Worm (Caenorhabditis elegans) whole organism, L3 larva: ENCODE data around the gene nhr-101.

Experiments
- R02D3.7 ChIP-seq: fragments of 150-350 bp; optimal IDR thresholded peaks from 2 replicates; lab custom pipeline; 2014; ENCODE audit warnings: missing biosample characterization, missing genetic modification characterization
- ZK546.5 ChIP-seq: sonication (generic microtip); optimal IDR thresholded peaks from 2 replicates; lab custom pipeline; 2017; ENCODE audit warnings: missing biosample characterization, missing genetic modification characterization
- aly-2 ChIP-seq: fragments of 150-350 bp; optimal IDR thresholded peaks from 2 replicates; lab custom pipeline; 2014; ENCODE audit warnings: missing biosample characterization, missing genetic modification characterization
- ama-1 ChIP-seq: fragments of 150-350 bp; optimal IDR thresholded peaks from 2 replicates; lab custom pipeline; 2018
- ceh-16 ChIP-seq: sonication (generic microtip); optimal IDR thresholded peaks from 2 replicates; lab custom pipeline; 2017; ENCODE audit warnings: missing biosample characterization, missing genetic modification characterization
- ceh-28 ChIP-seq: fragments of 150-350 bp; optimal IDR thresholded peaks from 2 replicates; lab custom pipeline; 2014; ENCODE audit warnings: missing biosample characterization, missing genetic modification reagents, missing genetic modification characterization
- ceh-82 ChIP-seq: fragments of 150-350 bp; optimal IDR thresholded peaks from 2 replicates; lab custom pipeline; 2014; ENCODE audit warnings: missing biosample characterization, missing genetic modification characterization
- ceh-9 ChIP-seq: sonication (generic microtip); optimal IDR thresholded peaks from 2 replicates; lab custom pipeline; 2018; ENCODE audit warnings: missing biosample characterization, missing genetic modification characterization
- daf-12 ChIP-seq: fragments of 150-350 bp; optimal IDR thresholded peaks from 2 replicates; lab custom pipeline; 2014; ENCODE audit warnings: missing biosample characterization, missing genetic modification reagents, missing genetic modification characterization
- egl-27 ChIP-seq: sonication (generic microtip); optimal IDR thresholded peaks from 4 replicates; lab custom pipeline; 2017; ENCODE audit warnings: missing biosample characterization, missing genetic modification reagents, missing genetic modification characterization
- egl-5 ChIP-seq: fragments of 150-350 bp; optimal IDR thresholded peaks from 2 replicates; lab custom pipeline; 2017; ENCODE audit warnings: missing biosample characterization, missing genetic modification reagents, missing genetic modification characterization, inconsistent platforms
- elt-1 ChIP-seq: fragments of 150-350 bp; optimal IDR thresholded peaks from 2 replicates; lab custom pipeline; 2014; ENCODE audit warnings: missing biosample characterization, missing genetic modification characterization
- elt-2 ChIP-seq: sonication (generic microtip); optimal IDR thresholded peaks from 2 replicates; lab custom pipeline; 2016; ENCODE audit warnings: missing genetic modification reagents, mild to moderate bottlenecking, missing genetic modification characterization, missing compliant biosample characterization
- elt-3 ChIP-seq, 3 experiments: fragments of 150-350 bp in 1 of 3; sonication (generic microtip) in 2 of 3; optimal IDR thresholded peaks; 2 replicates in 2 of 3; 4 replicates in 1 of 3; lab custom pipeline; 2014 to 2017; ENCODE audit warnings: missing biosample characterization in 3 of 3, missing genetic modification characterization in 3 of 3
- eor-1 ChIP-seq, 2 experiments: fragments of 150-350 bp; optimal IDR thresholded peaks; 2 replicates each; lab custom pipeline; 2014 to 2018; ENCODE audit warnings: missing biosample characterization in 2 of 2, missing genetic modification characterization in 2 of 2
- fkh-10 ChIP-seq: sonication (generic microtip); optimal IDR thresholded peaks from 2 replicates; lab custom pipeline; 2017; ENCODE audit warnings: missing biosample characterization, missing genetic modification reagents, missing genetic modification characterization
- fkh-2 ChIP-seq: fragments of 150-350 bp; optimal IDR thresholded peaks from 2 replicates; lab custom pipeline; 2014; ENCODE audit warnings: missing biosample characterization, missing genetic modification reagents, missing genetic modification characterization
- fos-1 ChIP-seq: fragments of 150-350 bp; optimal IDR thresholded peaks from 2 replicates; lab custom pipeline; 2014; ENCODE audit warnings: missing biosample characterization, missing genetic modification characterization
- hmg-11 ChIP-seq: sonication (generic microtip); optimal IDR thresholded peaks from 2 replicates; lab custom pipeline; 2016; ENCODE audit warnings: missing genetic modification characterization, missing compliant biosample characterization
- jun-1 ChIP-seq: fragments of 150-350 bp; optimal IDR thresholded peaks from 2 replicates; lab custom pipeline; 2014; ENCODE audit warnings: missing biosample characterization, missing genetic modification reagents, missing genetic modification characterization
- lin-15B ChIP-seq: fragments of 150-350 bp; optimal IDR thresholded peaks from 2 replicates; lab custom pipeline; 2014; ENCODE audit warnings: missing biosample characterization, missing genetic modification characterization
- lin-39 ChIP-seq: fragments of 150-350 bp; optimal IDR thresholded peaks from 2 replicates; lab custom pipeline; 2018; ENCODE audit warnings: missing biosample characterization, missing genetic modification reagents, missing genetic modification characterization
- lsy-12 ChIP-seq: sonication (generic microtip); optimal IDR thresholded peaks from 2 replicates; lab custom pipeline; 2016; ENCODE audit warnings: mild to moderate bottlenecking, missing genetic modification characterization, missing compliant biosample characterization
- mdl-1 ChIP-seq: fragments of 150-350 bp; optimal IDR thresholded peaks from 2 replicates; lab custom pipeline; 2014; ENCODE audit warnings: missing biosample characterization, missing genetic modification characterization
- mml-1 ChIP-seq: fragments of 150-350 bp; sonication (generic microtip); optimal IDR thresholded peaks from 3 replicates; lab custom pipeline; 2014; ENCODE audit warnings: missing biosample characterization, missing genetic modification characterization
- nfya-1 ChIP-seq: sonication (generic microtip); optimal IDR thresholded peaks from 2 replicates; lab custom pipeline; 2017; ENCODE audit warnings: missing genetic modification characterization, mild to moderate bottlenecking, missing compliant biosample characterization, antibody characterized with exemption, moderate library complexity; ENCODE audit not compliant: insufficient read depth
- nhr-11 ChIP-seq: fragments of 150-350 bp; optimal IDR thresholded peaks from 2 replicates; lab custom pipeline; 2014; ENCODE audit warnings: missing biosample characterization, missing genetic modification characterization
- nhr-12 ChIP-seq: fragments of 150-350 bp; optimal IDR thresholded peaks from 2 replicates; lab custom pipeline; 2014; ENCODE audit warnings: missing biosample characterization, missing genetic modification characterization
- nhr-23 ChIP-seq: fragments of 150-350 bp; optimal IDR thresholded peaks from 2 replicates; lab custom pipeline; 2014; ENCODE audit warnings: missing biosample characterization, missing genetic modification reagents, missing genetic modification characterization
- nhr-237 ChIP-seq: fragments of 150-350 bp; optimal IDR thresholded peaks from 2 replicates; lab custom pipeline; 2014; ENCODE audit warnings: missing biosample characterization, missing genetic modification characterization
- nhr-25 ChIP-seq: sonication (generic microtip); optimal IDR thresholded peaks from 2 replicates; lab custom pipeline; 2017; ENCODE audit warnings: missing biosample characterization, missing genetic modification characterization
- nhr-28 ChIP-seq: fragments of 150-350 bp; optimal IDR thresholded peaks from 2 replicates; lab custom pipeline; 2014; ENCODE audit warnings: missing biosample characterization, missing genetic modification characterization
- nhr-43 ChIP-seq: sonication (generic microtip); optimal IDR thresholded peaks from 2 replicates; lab custom pipeline; 2016; ENCODE audit warnings: mild to moderate bottlenecking, missing genetic modification characterization, missing compliant biosample characterization; ENCODE audit not compliant: poor library complexity, severe bottlenecking
- nhr-67 ChIP-seq: fragments of 150-350 bp; optimal IDR thresholded peaks from 2 replicates; lab custom pipeline; 2014; ENCODE audit warnings: missing biosample characterization, missing genetic modification characterization
- nhr-76 ChIP-seq: fragments of 150-350 bp; sonication (generic microtip); optimal IDR thresholded peaks from 5 replicates; lab custom pipeline; 2014; ENCODE audit warnings: missing biosample characterization, missing genetic modification characterization
- nhr-77 ChIP-seq: fragments of 150-350 bp; optimal IDR thresholded peaks from 2 replicates; lab custom pipeline; 2014; ENCODE audit warnings: missing biosample characterization, missing genetic modification characterization
- pha-4 ChIP-seq: fragments of 150-350 bp; optimal IDR thresholded peaks from 2 replicates; lab custom pipeline; 2014; ENCODE audit warnings: missing biosample characterization, missing genetic modification reagents, missing genetic modification characterization
- pqm-1 ChIP-seq: fragments of 150-350 bp; optimal IDR thresholded peaks from 2 replicates; lab custom pipeline; 2017; ENCODE audit warnings: missing biosample characterization, missing genetic modification characterization, inconsistent platforms
- sea-2 ChIP-seq: fragments of 150-350 bp; sonication (generic microtip); optimal IDR thresholded peaks from 4 replicates; lab custom pipeline; 2014; ENCODE audit warnings: missing biosample characterization, missing genetic modification reagents, missing genetic modification characterization
- skn-1 ChIP-seq: fragments of 150-350 bp; optimal IDR thresholded peaks from 2 replicates; lab custom pipeline; 2014; ENCODE audit warnings: missing biosample characterization, missing genetic modification characterization
- snpc-4 ChIP-seq: fragments of 150-350 bp; optimal IDR thresholded peaks from 2 replicates; lab custom pipeline; 2014; ENCODE audit warnings: missing biosample characterization, missing genetic modification characterization
- tbx-2 ChIP-seq: sonication (generic microtip); optimal IDR thresholded peaks from 2 replicates; lab custom pipeline; 2016; ENCODE audit warnings: mild to moderate bottlenecking, missing genetic modification characterization, missing compliant biosample characterization
- unc-39 ChIP-seq: sonication (generic microtip); optimal IDR thresholded peaks from 4 replicates; lab custom pipeline; 2017; ENCODE audit warnings: missing biosample characterization, missing genetic modification characterization
- unc-62 ChIP-seq: fragments of 150-350 bp; sonication (generic microtip); optimal IDR thresholded peaks from 4 replicates; lab custom pipeline; 2014; ENCODE audit warnings: missing biosample characterization, missing genetic modification reagents, missing genetic modification characterization
- zag-1 ChIP-seq: fragments of 150-350 bp; optimal IDR thresholded peaks from 2 replicates; lab custom pipeline; 2014; ENCODE audit warnings: missing biosample characterization, missing genetic modification characterization
- ztf-11 ChIP-seq: fragments of 150-350 bp; optimal IDR thresholded peaks from 2 replicates; lab custom pipeline; 2014; ENCODE audit warnings: missing biosample characterization, missing genetic modification characterization
- ztf-4 ChIP-seq: fragments of 150-350 bp; optimal IDR thresholded peaks from 2 replicates; lab custom pipeline; 2014; ENCODE audit warnings: missing biosample characterization, missing genetic modification characterization

The nhr-101 gene

ce11 chrV:11528633-11529327 lies 41.5 kb upstream of the nhr-101 start:
- TF ChIP-seq egl-5 (tag; lab: Kevin White, UChicago) (no peak), nhr-25 (peak; percentile 0)
- TF ChIP-seq, all 47 proteins: peak for 1

- no peak for TF ChIP-seq aly-2 (tag; lab: Kevin White, UChicago)
- TF ChIP-seq pha-4, result peak; percentile 99
Observed at ce11 chrV:11529541-11529940, 40.7 kb upstream of the nhr-101 start.

ce11 chrV:11531100-11531499 lies 39.2 kb upstream of the nhr-101 start:
- TF ChIP-seq nhr-12 (tag; lab: Kevin White, UChicago) (no peak), nhr-28 (tag; lab: Kevin White, UChicago) (no peak), lsy-12 (no peak), lin-15B (tag; lab: Kevin White, UChicago) (no peak), ceh-16 (tag; lab: Kevin White, UChicago) (no peak), nhr-76 (tag; lab: Kevin White, UChicago) (no peak), jun-1 (tag; lab: Kevin White, UChicago) (no peak), ztf-11 (tag; lab: Kevin White, UChicago) (no peak), unc-62 (GFP tag; lab: Kevin White, UChicago) (no peak), ZK546.5 (tag; lab: Kevin White, UChicago) (no peak), tbx-2 (tag; lab: Kevin White, UChicago) (peak; percentile 1), lin-39 (tag; lab: Kevin White, UChicago) (no peak), mdl-1 (no peak), egl-5 (tag; lab: Kevin White, UChicago) (no peak), daf-12 (tag; lab: Kevin White, UChicago) (no peak), nhr-43 (tag; lab: Kevin White, UChicago) (peak; percentile 10), fkh-2 (tag; lab: Kevin White, UChicago) (no peak), nfya-1 (peak; percentile 1), fos-1 (no peak), unc-39 (tag; lab: Kevin White, UChicago) (no peak), ztf-4 (tag; lab: Kevin White, UChicago) (no peak), nhr-77 (tag; lab: Kevin White, UChicago) (no peak), nhr-11 (tag; lab: Kevin White, UChicago) (no peak), fkh-10 (GFP tag; lab: Kevin White, UChicago) (no peak), eor-1 (tag; optimal IDR thresholded peaks at IDR 0.05; lab: Kevin White, UChicago) (no peak), pha-4 (peak; percentile 48), elt-2 (tag; lab: Kevin White, UChicago) (no peak), sea-2 (no peak), nhr-25 (peak; percentile 97), R02D3.7 (tag; lab: Kevin White, UChicago) (peak; percentile 6), mml-1 (tag; lab: Kevin White, UChicago) (no peak), ama-1 (lab: Kevin White, UChicago) (no peak), ceh-82 (no peak), nhr-237 (tag; lab: Kevin White, UChicago) (no peak), elt-1 (tag; lab: Kevin White, UChicago) (peak; percentile 29), snpc-4 (no peak), ceh-28 (no peak), elt-3 (tag; optimal IDR thresholded peaks at IDR 0.05; lab: Kevin White, UChicago) (no peak), zag-1 (tag; lab: Kevin White, UChicago) (no peak), nhr-23 (tag; lab: Kevin White, UChicago) (peak; percentile 66), nhr-67 (tag; lab: Kevin White, UChicago) (no peak), ceh-9 (no peak), hmg-11 (tag; lab: Kevin White, UChicago) (no peak), egl-27 (tag; lab: Kevin White, UChicago) (no peak), aly-2 (tag; lab: Kevin White, UChicago) (no peak), skn-1 (tag; lab: Kevin White, UChicago) (no peak), pqm-1 (tag; lab: Kevin White, UChicago) (no peak)
- TF ChIP-seq, all 47 proteins: peak for 8
